Worm (Caenorhabditis elegans): ENCODE data around the gene C45B2.6.

DNA sequence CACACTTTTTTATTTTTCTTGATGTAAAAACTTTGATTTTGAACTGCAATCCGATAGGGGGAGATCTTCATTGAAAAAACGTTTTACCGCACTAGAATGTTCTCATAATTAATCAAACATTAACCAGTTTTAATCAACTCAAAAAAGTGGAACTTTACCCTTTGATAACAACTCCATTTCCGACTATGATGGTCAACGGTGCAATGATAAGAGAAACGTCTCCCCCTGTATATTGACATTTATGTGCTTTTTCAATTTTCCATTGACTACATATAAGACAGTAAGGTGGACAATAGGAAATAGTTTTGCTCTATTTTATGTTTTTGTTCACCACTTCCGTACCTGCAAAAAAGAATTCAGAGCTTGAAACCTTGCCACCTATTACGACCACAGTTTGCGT lies 45.7 kb downstream of the C45B2.6 start:
- TF ChIP-seq nhr-12 (tag; optimal IDR thresholded peaks at IDR 0.05) (no peak), nhr-76 (tag; optimal IDR thresholded peaks at IDR 0.05) (no peak), unc-130 (tag; optimal IDR thresholded peaks at IDR 0.05) (no peak), hlh-17 (GFP tag; optimal IDR thresholded peaks at IDR 0.05; ENCODE audit: borderline replicate concordance) (no peak), blmp-1 (tag; optimal IDR thresholded peaks at IDR 0.05) (no peak), fkh-10 (GFP tag; optimal IDR thresholded peaks at IDR 0.05) (no peak), lin-35 (GFP tag; optimal IDR thresholded peaks at IDR 0.05) (no peak)

All from whole organism, L1 larva.